Worm (Caenorhabditis elegans) whole organism, L4/young adult: ENCODE results near the gene K03B4.6.

Experiments used
- W03F9.2 ChIP-seq: fragments of 150-350 bp; optimal IDR thresholded peaks from 2 replicates; lab custom pipeline; 2014; ENCODE audit warnings: missing biosample characterization, missing genetic modification characterization
- dao-5 ChIP-seq: sonication (generic microtip); optimal IDR thresholded peaks from 2 replicates; lab custom pipeline; 2016; ENCODE audit warnings: missing genotype, missing genetic modification characterization, moderate library complexity, missing compliant biosample characterization
- him-1 ChIP-seq: sonication (generic microtip); optimal IDR thresholded peaks from 2 replicates; lab custom pipeline; 2016; ENCODE audit warnings: missing genotype, missing genetic modification reagents, missing genetic modification characterization, missing compliant biosample characterization

- TF ChIP-seq him-1 (tag; lab: Kevin White, UChicago) (no peak), dao-5 (tag; lab: Kevin White, UChicago) (no peak), W03F9.2 (tag; lab: Kevin White, UChicago) (no peak)
Measured at ce11 chrV:4648527-4648926, 27.5 kb downstream of the K03B4.6 start, which contains the start of gene F41F3.8.
